Fruit fly (Drosophila melanogaster) whole organism, embryonic: ENCODE results near the gene Takl2.

ENCODE experiments used
- ATbp ChIP-seq: fragments of 200-800 bp; sonication (Bioruptor generic); optimal IDR thresholded peaks from 2 replicates; lab custom pipeline; 2017; ENCODE audit warnings: missing biosample characterization, mild to moderate bottlenecking, missing genetic modification characterization, missing genetic modification reagents
- CG11247 ChIP-seq: fragments of 200-800 bp; sonication (Bioruptor generic); IDR thresholded peaks from 2 replicates; pipeline ENCODE4 v1.3.6; 2022; ENCODE audit warnings: missing biosample characterization, missing genetic modification characterization
- CG11456 ChIP-seq: fragments of 200-800 bp; sonication (Bioruptor generic); IDR thresholded peaks from 3 replicates; pipeline ENCODE4 v1.3.6; 2022; ENCODE audit warnings: missing biosample characterization, missing genetic modification characterization
- CG11504 ChIP-seq: fragments of 200-800 bp; sonication (Bioruptor generic); optimal IDR thresholded peaks from 3 replicates; lab custom pipeline; 2019; ENCODE audit warnings: missing biosample characterization, mild to moderate bottlenecking, missing genetic modification characterization, moderate library complexity
- CG11695 ChIP-seq: fragments of 200-800 bp; sonication (Bioruptor generic); IDR thresholded peaks from 3 replicates; pipeline ENCODE4 v1.3.6; 2022; ENCODE audit warnings: missing biosample characterization, missing genetic modification characterization
- CG12769 ChIP-seq: fragments of 200-800 bp; sonication (Bioruptor generic); optimal IDR thresholded peaks from 2 replicates; lab custom pipeline; 2019; ENCODE audit warnings: missing biosample characterization, mild to moderate bottlenecking, missing genetic modification characterization, moderate library complexity
- CG13624 ChIP-seq: fragments of 200-800 bp; sonication (Bioruptor generic); optimal IDR thresholded peaks from 2 replicates; lab custom pipeline; 2016; ENCODE audit warnings: missing biosample characterization, missing genetic modification characterization
- CG14014 ChIP-seq: fragments of 200-800 bp; sonication (Bioruptor generic); IDR thresholded peaks from 2 replicates; pipeline ENCODE4 v1.3.6; 2022; ENCODE audit warnings: missing biosample characterization, missing genetic modification characterization
- CG15696 ChIP-seq: fragments of 200-800 bp; sonication (Bioruptor generic); optimal IDR thresholded peaks from 2 replicates; lab custom pipeline; 2019; ENCODE audit warnings: missing biosample characterization, mild to moderate bottlenecking, missing genetic modification characterization, moderate library complexity
- CG18262 ChIP-seq: fragments of 200-800 bp; optimal IDR thresholded peaks from 3 replicates; lab custom pipeline; 2019; ENCODE audit warnings: missing biosample characterization, mild to moderate bottlenecking, missing genetic modification characterization, moderate library complexity
- CG30431 ChIP-seq: fragments of 200-800 bp; sonication (Bioruptor generic); optimal IDR thresholded peaks from 2 replicates; lab custom pipeline; 2017; ENCODE audit warnings: missing biosample characterization, missing genetic modification characterization
- CG3065 ChIP-seq: fragments of 200-800 bp; sonication (Bioruptor generic); optimal IDR thresholded peaks from 2 replicates; lab custom pipeline; 2016; ENCODE audit warnings: missing biosample characterization, missing genetic modification characterization
- CG32532 ChIP-seq: fragments of 200-800 bp; sonication (Bioruptor generic); IDR thresholded peaks from 2 replicates; pipeline ENCODE4 v1.3.6; 2022; ENCODE audit warnings: missing biosample characterization, missing genetic modification characterization
- CG33213 ChIP-seq: fragments of 200-800 bp; sonication (Bioruptor generic); optimal IDR thresholded peaks from 3 replicates; lab custom pipeline; 2016; ENCODE audit warnings: missing biosample characterization, missing genetic modification characterization
- CG6254 ChIP-seq: fragments of 200-800 bp; sonication (Bioruptor generic); optimal IDR thresholded peaks from 3 replicates; lab custom pipeline; 2017; ENCODE audit warnings: mild to moderate bottlenecking, missing biosample characterization, missing genetic modification reagents, missing genetic modification characterization
- CG6272 ChIP-seq: fragments of 200-800 bp; sonication (Bioruptor generic); IDR thresholded peaks from 2 replicates; pipeline ENCODE4 v1.3.6; 2022; ENCODE audit warnings: missing biosample characterization, missing genetic modification characterization
- CG6689 ChIP-seq: fragments of 200-800 bp; sonication (Bioruptor generic); IDR thresholded peaks from 2 replicates; pipeline ENCODE4 v1.3.6; 2022; ENCODE audit warnings: missing biosample characterization, missing genetic modification characterization
- CG6813 ChIP-seq: fragments of 200-800 bp; sonication (Bioruptor generic); optimal IDR thresholded peaks from 2 replicates; lab custom pipeline; 2017; ENCODE audit warnings: missing biosample characterization, missing genetic modification characterization, mild to moderate bottlenecking, moderate library complexity, missing genetic modification reagents
- CG7987 ChIP-seq: fragments of 200-800 bp; sonication (Bioruptor generic); optimal IDR thresholded peaks from 2 replicates; lab custom pipeline; 2018; ENCODE audit warnings: missing biosample characterization, mild to moderate bottlenecking, missing genetic modification characterization, moderate library complexity
- CG8944 ChIP-seq: fragments of 200-800 bp; sonication (Bioruptor generic); optimal IDR thresholded peaks from 3 replicates; lab custom pipeline; 2016; ENCODE audit warnings: missing biosample characterization, missing genetic modification characterization
- CG9797 ChIP-seq: fragments of 200-800 bp; sonication (Bioruptor generic); optimal IDR thresholded peaks from 3 replicates; lab custom pipeline; 2018; ENCODE audit warnings: missing biosample characterization, mild to moderate bottlenecking, missing genetic modification characterization
- D19B ChIP-seq: fragments of 200-800 bp; sonication (Bioruptor generic); optimal IDR thresholded peaks from 2 replicates; lab custom pipeline; 2017; ENCODE audit warnings: missing biosample characterization, mild to moderate bottlenecking, missing genetic modification characterization
- Doc3 ChIP-seq: fragments of 200-800 bp; sonication (Bioruptor generic); IDR thresholded peaks from 3 replicates; pipeline ENCODE4 v1.3.6; 2022; ENCODE audit warnings: missing biosample characterization, missing genetic modification characterization; ENCODE audit not compliant: partially characterized antibody
- Ets65A ChIP-seq: fragments of 200-800 bp; sonication (Bioruptor generic); peaks from one replicate; lab custom pipeline; 2016; ENCODE audit warnings: missing biosample characterization, missing genetic modification characterization
- Hmx ChIP-seq: fragments of 200-800 bp; sonication (Bioruptor generic); optimal IDR thresholded peaks from 2 replicates; lab custom pipeline; 2016; ENCODE audit warnings: missing biosample characterization, missing genetic modification characterization
- Mad ChIP-seq: fragments of 200-800 bp; sonication (Bioruptor generic); optimal IDR thresholded peaks from 2 replicates; lab custom pipeline; 2016; ENCODE audit warnings: missing biosample characterization, missing genetic modification characterization
- NFAT ChIP-seq: fragments of 200-800 bp; sonication (Bioruptor generic); IDR thresholded peaks from 2 replicates; pipeline ENCODE4 v1.3.6; 2022; ENCODE audit warnings: missing biosample characterization, missing genetic modification characterization
- Oaz ChIP-seq: fragments of 200-800 bp; sonication (Bioruptor generic); IDR thresholded peaks from 2 replicates; pipeline ENCODE4 v1.3.6; 2022; ENCODE audit warnings: missing biosample characterization, missing genetic modification characterization
- Rx ChIP-seq: fragments of 200-800 bp; sonication (Bioruptor generic); IDR thresholded peaks from 2 replicates; pipeline ENCODE4 v1.3.6; 2022; ENCODE audit warnings: missing biosample characterization, missing genetic modification characterization
- ap ChIP-seq: fragments of 200-800 bp; sonication (Bioruptor generic); IDR thresholded peaks from 2 replicates; pipeline ENCODE4 v1.3.6; 2022; ENCODE audit warnings: missing biosample characterization, missing genetic modification characterization
- az2 ChIP-seq: fragments of 200-800 bp; sonication (Bioruptor generic); optimal IDR thresholded peaks from 3 replicates; lab custom pipeline; 2016; ENCODE audit warnings: missing biosample characterization, missing genetic modification characterization
- bowl ChIP-seq: fragments of 200-800 bp; sonication (Bioruptor generic); IDR thresholded peaks from 2 replicates; pipeline ENCODE4 v1.3.6; 2022; ENCODE audit warnings: missing biosample characterization, missing genetic modification characterization
- croc ChIP-seq: fragments of 200-800 bp; sonication (Bioruptor generic); conservative IDR thresholded peaks from 3 replicates; pipeline ENCODE4 v1.3.6; 2022; ENCODE audit warnings: missing biosample characterization, missing genetic modification characterization
- dysf ChIP-seq: fragments of 200-800 bp; sonication (Bioruptor generic); IDR thresholded peaks from 3 replicates; pipeline ENCODE4 v1.3.6; 2022; ENCODE audit warnings: missing biosample characterization, missing genetic modification characterization
- emc ChIP-seq: fragments of 200-800 bp; sonication (Bioruptor generic); optimal IDR thresholded peaks from 2 replicates; lab custom pipeline; 2016; ENCODE audit warnings: missing biosample characterization, missing genetic modification characterization
- ems ChIP-seq: fragments of 200-800 bp; sonication (Bioruptor generic); optimal IDR thresholded peaks from 3 replicates; lab custom pipeline; 2016; ENCODE audit warnings: missing biosample characterization, missing genetic modification characterization
- eve ChIP-seq, 2 experiments: fragments of >200 bp; optimal IDR thresholded peaks; 2 replicates each; lab custom pipeline; 2017; ENCODE audit warnings: missing biosample characterization in 2 of 2, missing genetic modification characterization in 2 of 2
- fd64A ChIP-seq: fragments of 200-800 bp; sonication (Bioruptor generic); optimal IDR thresholded peaks from 3 replicates; lab custom pipeline; 2018; ENCODE audit warnings: missing biosample characterization, mild to moderate bottlenecking, missing genetic modification characterization
- fd96Cb ChIP-seq: fragments of 200-800 bp; sonication (Bioruptor generic); optimal IDR thresholded peaks from 2 replicates; lab custom pipeline; 2018; ENCODE audit warnings: missing biosample characterization, mild to moderate bottlenecking, missing genetic modification characterization, moderate library complexity
- gro ChIP-seq: fragments of 200-800 bp; sonication (Bioruptor generic); optimal IDR thresholded peaks from 2 replicates; lab custom pipeline; 2016; ENCODE audit warnings: missing biosample characterization, missing genetic modification characterization
- her ChIP-seq: fragments of 200-800 bp; sonication (Bioruptor generic); optimal IDR thresholded peaks from 2 replicates; lab custom pipeline; 2016; ENCODE audit warnings: missing biosample characterization, missing genetic modification characterization
- maf-S ChIP-seq: fragments of 200-800 bp; sonication (Bioruptor generic); optimal IDR thresholded peaks from 2 replicates; lab custom pipeline; 2016; ENCODE audit warnings: missing biosample characterization, missing genetic modification characterization
- onecut ChIP-seq: fragments of 200-800 bp; sonication (Bioruptor generic); IDR thresholded peaks from 2 replicates; pipeline ENCODE4 v1.3.6; 2022; ENCODE audit warnings: missing biosample characterization, missing genetic modification characterization
- pb ChIP-seq: fragments of 200-800 bp; sonication (Bioruptor generic); optimal IDR thresholded peaks from 3 replicates; lab custom pipeline; 2016; ENCODE audit warnings: missing biosample characterization, missing genetic modification characterization
- psq ChIP-seq: fragments of 200-800 bp; sonication (Bioruptor generic); optimal IDR thresholded peaks from 2 replicates; lab custom pipeline; 2017; ENCODE audit warnings: missing biosample characterization, missing genetic modification characterization
- sqz ChIP-seq: fragments of 200-800 bp; sonication (Bioruptor generic); optimal IDR thresholded peaks from 3 replicates; lab custom pipeline; 2018; ENCODE audit warnings: missing biosample characterization, mild to moderate bottlenecking, missing genetic modification characterization
- sug ChIP-seq: fragments of 200-800 bp; optimal IDR thresholded peaks from 2 replicates; lab custom pipeline; 2019; ENCODE audit warnings: missing biosample characterization, mild to moderate bottlenecking, missing genetic modification characterization, moderate library complexity
- twi ChIP-seq: fragments of 200-800 bp; optimal IDR thresholded peaks from 2 replicates; lab custom pipeline; 2019; ENCODE audit warnings: missing biosample characterization, mild to moderate bottlenecking, missing genetic modification characterization, moderate library complexity
- wor ChIP-seq: fragments of 200-800 bp; sonication (Bioruptor generic); IDR thresholded peaks from 2 replicates; pipeline ENCODE4 v1.3.6; 2022; ENCODE audit warnings: missing biosample characterization, missing genetic modification characterization

The Takl2 gene

DNA sequence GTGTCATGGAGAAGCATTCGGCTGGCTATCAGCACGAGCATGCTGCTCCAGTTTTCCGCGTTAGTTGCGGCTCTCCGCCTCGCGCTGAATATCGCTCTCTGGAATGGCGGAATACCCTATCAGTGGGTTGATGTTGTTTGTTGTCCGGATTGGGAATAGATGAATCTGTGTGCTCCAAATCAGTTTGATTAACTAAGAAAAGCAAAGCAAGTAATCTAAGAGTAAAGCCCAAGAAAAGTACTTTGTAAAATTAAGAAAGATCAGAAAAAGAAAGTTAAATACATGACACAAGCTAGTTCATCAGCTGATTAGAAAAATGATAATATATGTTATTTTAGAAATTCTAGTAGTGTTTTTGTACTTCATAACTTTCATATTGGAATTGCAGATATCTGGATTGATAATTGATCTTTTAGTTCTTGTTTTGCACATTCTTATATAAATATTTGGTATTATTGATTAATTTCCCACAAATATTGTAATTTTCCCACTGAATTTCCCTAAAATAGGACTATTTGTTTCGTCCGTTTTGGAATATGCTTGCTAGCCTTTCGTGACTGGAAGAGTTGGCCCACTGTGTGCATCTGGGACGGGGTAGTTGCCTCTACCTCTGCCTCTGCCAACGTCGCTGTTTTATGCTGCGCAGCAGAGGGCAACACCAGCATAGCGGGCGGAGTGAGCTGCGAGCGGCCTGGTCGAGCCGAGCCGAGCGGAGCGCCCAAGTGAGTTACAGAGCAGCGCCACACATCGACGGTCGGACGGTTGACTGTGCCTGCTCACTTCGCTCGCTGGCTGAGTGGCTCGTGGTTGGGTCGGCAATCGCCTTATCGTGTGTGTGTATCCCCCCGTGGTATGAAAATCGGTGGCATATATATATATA, 20.5 kb upstream of the Takl2 start (continued):
- TF ChIP-seq CG18262 (tag; lab: Kevin White, UChicago): peak; percentile 77
- TF ChIP-seq CG30431 (GFP tag; lab: Kevin White, UChicago): no peak
- peak; percentile 59 for TF ChIP-seq D19B (GFP tag; lab: Kevin White, UChicago)
- no peak for TF ChIP-seq CG3065 (GFP tag; lab: Kevin White, UChicago)
- no peak for TF ChIP-seq gro (GFP tag; lab: Kevin White, UChicago)
- TF ChIP-seq CG7987 (GFP tag; lab: Kevin White, UChicago): peak; percentile 41
- TF ChIP-seq fd96Cb (tag; lab: Kevin White, UChicago): peak; percentile 59
- no peak for TF ChIP-seq pb
- peak; percentile 79 for TF ChIP-seq NFAT (GFP tag; lab: Robert Waterston, UW)
- TF ChIP-seq CG6254 (GFP tag; lab: Kevin White, UChicago): peak; percentile 68
- peak; percentile 46 for TF ChIP-seq fd64A (GFP tag; lab: Kevin White, UChicago)
- no peak for TF ChIP-seq eve (GFP tag; optimal IDR thresholded peaks at IDR 0.05; lab: Kevin White, UChicago)
- TF ChIP-seq CG6272 (GFP tag; lab: Robert Waterston, UW): peak; percentile 52; the same call in 1 of the 2 replicates
- TF ChIP-seq CG6689 (GFP tag; lab: Robert Waterston, UW): 0 out of 2 replicates have a peak, but pooled peaks have one; percentile 4
- TF ChIP-seq Ets65A (GFP tag; lab: Kevin White, UChicago): peak; percentile 90
- TF ChIP-seq CG13624: peak; percentile 44
- no peak for TF ChIP-seq maf-S (GFP tag; lab: Kevin White, UChicago)
- peak; percentile 23 for TF ChIP-seq Mad (GFP tag; lab: Kevin White, UChicago)
- peak; percentile 50 for TF ChIP-seq sug
- no peak; the same call in 1 of the 2 replicates for TF ChIP-seq onecut (GFP tag; lab: Robert Waterston, UW)
- TF ChIP-seq twi (tag; lab: Kevin White, UChicago): peak; percentile 19
- peak; percentile 38 for TF ChIP-seq Hmx
- peak; percentile 27 for TF ChIP-seq her
- peak; percentile 53; the same call in 1 of the 2 replicates for TF ChIP-seq bowl (GFP tag; lab: Robert Waterston, UW)
- peak; percentile 23; the same call in 1 of the 2 replicates for TF ChIP-seq Oaz (GFP tag; lab: Robert Waterston, UW)
- TF ChIP-seq az2 (GFP tag; lab: Kevin White, UChicago): peak; percentile 67
- no peak for TF ChIP-seq CG9797 (GFP tag; lab: Kevin White, UChicago)
- TF ChIP-seq CG33213 (GFP tag; lab: Kevin White, UChicago): no peak
- TF ChIP-seq dysf (GFP tag; lab: Robert Waterston, UW): peak; percentile 68
- no peak for TF ChIP-seq Doc3 (GFP tag; lab: Robert Waterston, UW)
- TF ChIP-seq Rx (GFP tag; lab: Robert Waterston, UW): peak; percentile 57
- no peak; the same call in 2 of the 3 replicates for TF ChIP-seq croc (GFP tag; lab: Robert Waterston, UW)
- peak; percentile 58 for TF ChIP-seq CG8944 (GFP tag; lab: Kevin White, UChicago)
- peak; percentile 6; the same call in 1 of the 2 replicates for TF ChIP-seq ap
- TF ChIP-seq ems (GFP tag; lab: Kevin White, UChicago): peak; percentile 9
- no peak for TF ChIP-seq CG11695
- peak; percentile 62 for TF ChIP-seq sqz (GFP tag; lab: Kevin White, UChicago)
- no peak for TF ChIP-seq psq
- TF ChIP-seq wor (GFP tag; lab: Robert Waterston, UW): no peak
- peak; percentile 77 for TF ChIP-seq CG11456
- TF ChIP-seq CG6813: peak; percentile 51
- TF ChIP-seq CG11504 (tag; lab: Kevin White, UChicago): peak; percentile 83
- TF ChIP-seq CG15696 (tag; lab: Kevin White, UChicago): no peak
- peak; percentile 50; the same call in 1 of the 2 replicates for TF ChIP-seq CG14014
- TF ChIP-seq CG32532 (GFP tag; lab: Robert Waterston, UW): peak; percentile 75
- TF ChIP-seq ATbp (GFP tag; lab: Kevin White, UChicago): peak; percentile 52
- TF ChIP-seq CG12769 (tag; lab: Kevin White, UChicago): peak; percentile 35
- TF ChIP-seq emc (GFP tag; lab: Kevin White, UChicago): no peak
- peak; percentile 14; the same call in 1 of the 2 replicates for TF ChIP-seq CG11247 (GFP tag; lab: Robert Waterston, UW)
